Fruit fly (Drosophila melanogaster) whole organism, wandering third instar larva: ENCODE results near the gene CG32536.

Experiments
- Abd-B ChIP-seq: fragments of >200 bp; optimal IDR thresholded peaks from 2 replicates; lab custom pipeline; 2017; ENCODE audit warnings: missing biosample characterization, missing genetic modification characterization
- CG32264 ChIP-seq: fragments of 200-800 bp; sonication (Bioruptor generic); optimal IDR thresholded peaks from 2 replicates; lab custom pipeline; 2016; ENCODE audit warnings: missing biosample characterization, missing genetic modification characterization
- CG9705 ChIP-seq: fragments of 200-800 bp; sonication (Bioruptor generic); optimal IDR thresholded peaks from 2 replicates; lab custom pipeline; 2018; ENCODE audit warnings: missing biosample characterization, mild to moderate bottlenecking, missing genetic modification characterization
- CrebA ChIP-seq: fragments of 200-800 bp; sonication (Bioruptor generic); optimal IDR thresholded peaks from 2 replicates; lab custom pipeline; 2016; ENCODE audit warnings: missing biosample characterization, mild to moderate bottlenecking, missing genetic modification characterization, borderline replicate concordance
- Dfd ChIP-seq: fragments of >200 bp; optimal IDR thresholded peaks from 2 replicates; lab custom pipeline; 2017; ENCODE audit warnings: missing biosample characterization, missing genetic modification characterization
- Dif ChIP-seq: fragments of 200-275, 200-300 bp; sonication (Bioruptor generic); optimal IDR thresholded peaks from 2 replicates; lab custom pipeline; 2018; ENCODE audit warnings: missing biosample characterization, missing genetic modification characterization; ENCODE audit not compliant: partially characterized antibody
- GATAd ChIP-seq: sonication (Bioruptor generic); optimal IDR thresholded peaks from 2 replicates; lab custom pipeline; 2016; ENCODE audit warnings: missing biosample characterization, missing genetic modification characterization
- HLH106 ChIP-seq: fragments of 200-800 bp; optimal IDR thresholded peaks from 3 replicates; lab custom pipeline; 2019; ENCODE audit warnings: missing biosample characterization, mild to moderate bottlenecking, missing genetic modification characterization, moderate library complexity
- Hnf4 ChIP-seq: fragments of 200-800 bp; sonication (Bioruptor generic); optimal IDR thresholded peaks from 2 replicates; lab custom pipeline; 2016; ENCODE audit warnings: missing biosample characterization, mild to moderate bottlenecking, missing genetic modification characterization
- Hr78 ChIP-seq: fragments of >200 bp; optimal IDR thresholded peaks from 2 replicates; lab custom pipeline; 2017; ENCODE audit warnings: missing biosample characterization, missing genetic modification characterization
- Hr83 ChIP-seq: fragments of 200-300 bp; sonication (Bioruptor generic); optimal IDR thresholded peaks from 2 replicates; lab custom pipeline; 2016; ENCODE audit warnings: missing biosample characterization, mild to moderate bottlenecking, missing genetic modification characterization, moderate library complexity; ENCODE audit not compliant: poor library complexity, severe bottlenecking
- Jra ChIP-seq: sonication (Bioruptor generic); optimal IDR thresholded peaks from 2 replicates; lab custom pipeline; 2016; ENCODE audit warnings: missing biosample characterization, missing genetic modification characterization
- Mio ChIP-seq: sonication (Bioruptor generic); optimal IDR thresholded peaks from 2 replicates; lab custom pipeline; 2016; ENCODE audit warnings: missing biosample characterization, missing genetic modification characterization
- Myc ChIP-seq: fragments of >200 bp; optimal IDR thresholded peaks from 2 replicates; lab custom pipeline; 2017
- N ChIP-seq: fragments of >200 bp; optimal IDR thresholded peaks from 2 replicates; lab custom pipeline; 2018; ENCODE audit warnings: missing biosample characterization, missing external identifiers, missing genetic modification characterization
- OdsH ChIP-seq: fragments of 200-800 bp; sonication (Bioruptor generic); optimal IDR thresholded peaks from 2 replicates; lab custom pipeline; 2016; ENCODE audit warnings: missing biosample characterization, mild to moderate bottlenecking, missing genetic modification characterization
- Rel ChIP-seq, 2 experiments: fragments of 200-800 bp; sonication (Bioruptor generic) in 1 of 2; optimal IDR thresholded peaks; 2 replicates in 1 of 2; 3 replicates in 1 of 2; lab custom pipeline; 2016 to 2019; ENCODE audit warnings: mild to moderate bottlenecking in 2 of 2, missing biosample characterization in 2 of 2, missing genetic modification characterization in 2 of 2, moderate library complexity in 1 of 2
- Sp1 ChIP-seq: fragments of 200-800 bp; sonication (Bioruptor generic); optimal IDR thresholded peaks from 3 replicates; lab custom pipeline; 2019; ENCODE audit warnings: missing biosample characterization, mild to moderate bottlenecking, missing genetic modification characterization, moderate library complexity
- Vsx2 ChIP-seq: fragments of 200-300, 225-300 bp; sonication (Bioruptor generic); optimal IDR thresholded peaks from 2 replicates; lab custom pipeline; 2018; ENCODE audit warnings: missing biosample characterization, missing genetic modification characterization; ENCODE audit not compliant: partially characterized antibody
- br ChIP-seq: fragments of 200-800 bp; sonication (Bioruptor generic); optimal IDR thresholded peaks from 2 replicates; lab custom pipeline; 2016; ENCODE audit warnings: missing biosample characterization, missing genetic modification characterization
- brk ChIP-seq: fragments of 200-800 bp; sonication (Bioruptor generic); optimal IDR thresholded peaks from 2 replicates; lab custom pipeline; 2016; ENCODE audit warnings: missing biosample characterization, mild to moderate bottlenecking, missing genetic modification characterization
- dl ChIP-seq, 2 experiments: fragments of 175-275, 200-275 bp in 1 of 2; fragments of 200-275 bp in 1 of 2; sonication (Bioruptor generic); optimal IDR thresholded peaks; lab custom pipeline; 2018; ENCODE audit warnings: mild to moderate bottlenecking in 2 of 2, missing biosample characterization in 2 of 2, missing genetic modification characterization in 2 of 2, moderate library complexity in 2 of 2; ENCODE audit not compliant: partially characterized antibody in 2 of 2, insufficient read depth in 1 of 2
- dmrt93B ChIP-seq: fragments of 200-800 bp; sonication (Bioruptor generic); optimal IDR thresholded peaks from 2 replicates; lab custom pipeline; 2018; ENCODE audit warnings: missing biosample characterization, mild to moderate bottlenecking, missing genetic modification characterization
- dsf ChIP-seq: sonication (Bioruptor generic); optimal IDR thresholded peaks from 2 replicates; lab custom pipeline; 2016; ENCODE audit warnings: missing biosample characterization, missing genetic modification characterization, borderline replicate concordance
- ey ChIP-seq: fragments of 200-800 bp; sonication (Bioruptor generic); optimal IDR thresholded peaks from 2 replicates; lab custom pipeline; 2016; ENCODE audit warnings: missing biosample characterization, missing genetic modification characterization
- foxo ChIP-seq, 2 experiments: fragments of 200-800 bp; sonication (Bioruptor generic); optimal IDR thresholded peaks; 2 replicates in 1 of 2; 3 replicates in 1 of 2; lab custom pipeline; 2016 to 2017; ENCODE audit warnings: missing biosample characterization in 2 of 2, missing genetic modification characterization in 2 of 2
- fru ChIP-seq: fragments of 200-800 bp; sonication (Bioruptor generic); optimal IDR thresholded peaks from 3 replicates; lab custom pipeline; 2016; ENCODE audit warnings: missing biosample characterization, mild to moderate bottlenecking, missing genetic modification characterization
- h ChIP-seq: fragments of 200-800 bp; sonication (Bioruptor generic); optimal IDR thresholded peaks from 3 replicates; lab custom pipeline; 2016; ENCODE audit warnings: missing biosample characterization, mild to moderate bottlenecking, missing genetic modification characterization
- jim ChIP-seq: fragments of 175-275, 200-325 bp; sonication (Bioruptor generic); optimal IDR thresholded peaks from 2 replicates; lab custom pipeline; 2016; ENCODE audit warnings: missing biosample characterization, mild to moderate bottlenecking, missing genetic modification characterization
- lola ChIP-seq: fragments of >200 bp; optimal IDR thresholded peaks from 2 replicates; lab custom pipeline; 2017; ENCODE audit warnings: missing biosample characterization, missing genetic modification characterization
- pan ChIP-seq: fragments of >200 bp; optimal IDR thresholded peaks from 2 replicates; lab custom pipeline; 2017
- psq ChIP-seq: fragments of 200-800 bp; sonication (Bioruptor generic); optimal IDR thresholded peaks from 3 replicates; lab custom pipeline; 2017; ENCODE audit warnings: missing biosample characterization, mild to moderate bottlenecking, missing genetic modification characterization, moderate library complexity
- rgr ChIP-seq: fragments of 200-800 bp; sonication (Bioruptor generic); optimal IDR thresholded peaks from 3 replicates; lab custom pipeline; 2016; ENCODE audit warnings: missing biosample characterization, mild to moderate bottlenecking, missing genetic modification characterization
- sage ChIP-seq: fragments of 200-800 bp; sonication (Bioruptor generic); optimal IDR thresholded peaks from 2 replicates; lab custom pipeline; 2016; ENCODE audit warnings: missing biosample characterization, mild to moderate bottlenecking, missing genetic modification characterization
- sv ChIP-seq: fragments of 200-800 bp; sonication (Bioruptor generic); optimal IDR thresholded peaks from 3 replicates; lab custom pipeline; 2016; ENCODE audit warnings: missing biosample characterization, missing genetic modification characterization
- tai ChIP-seq: sonication (Bioruptor generic); optimal IDR thresholded peaks from 2 replicates; lab custom pipeline; 2016; ENCODE audit warnings: missing biosample characterization, missing genetic modification characterization
- usp ChIP-seq: fragments of >200 bp; optimal IDR thresholded peaks from 2 replicates; lab custom pipeline; 2017; ENCODE audit warnings: missing biosample characterization, missing genetic modification characterization
- woc ChIP-seq: sonication (Bioruptor generic); optimal IDR thresholded peaks from 2 replicates; lab custom pipeline; 2016; ENCODE audit warnings: missing biosample characterization, mild to moderate bottlenecking, missing genetic modification characterization

CG32536 gene

dm6 chrX:19298785-19299114 lies 22.1 kb upstream of the CG32536 start (continued):
- TF ChIP-seq N (GFP tag; lab: Kevin White, UChicago) = no peak

dm6 chrX:19297899-19298784 lies 21.4 kb upstream of the CG32536 start, which contains the start of gene CG8034:
CG8034 (minus strand) TSS chrX:19298162.
- TF ChIP-seq sv (GFP tag; lab: Kevin White, UChicago) (peak; percentile 91), Mio (GFP tag; lab: Kevin White, UChicago) (peak; percentile 80), foxo (GFP tag; optimal IDR thresholded peaks at IDR 0.05; lab: Kevin White, UChicago) (peak; percentile 82 to 97), Vsx2 (peak; percentile 34), CrebA (GFP tag; lab: Kevin White, UChicago) (peak; percentile 89), br (peak; percentile 97), woc (GFP tag; lab: Kevin White, UChicago) (peak; percentile 96), Hr83 (GFP tag; lab: Kevin White, UChicago) (peak; percentile 12), psq (GFP tag; lab: Kevin White, UChicago) (peak; percentile 96), Myc (lab: Kevin White, UChicago) (no peak), dmrt93B (peak; percentile 97), tai (GFP tag; lab: Kevin White, UChicago) (peak; percentile 82), jim (no peak), OdsH (GFP tag; lab: Kevin White, UChicago) (peak; percentile 96), ey (GFP tag; lab: Kevin White, UChicago) (peak; percentile 98), fru (peak; percentile 98), pan (lab: Kevin White, UChicago) (no peak), Dfd (GFP tag; lab: Kevin White, UChicago) (peak; percentile 96), h (GFP tag; lab: Kevin White, UChicago) (peak; percentile 98), lola (GFP tag; lab: Kevin White, UChicago) (no peak), CG9705 (peak; percentile 98), Rel (GFP tag; optimal IDR thresholded peaks at IDR 0.05; lab: Kevin White, UChicago) (peak; percentile 52), Rel (tag; optimal IDR thresholded peaks at IDR 0.05; lab: Kevin White, UChicago) (peak; percentile 86), brk (peak; percentile 87), Sp1 (peak; percentile 98), rgr (peak; percentile 97), Dif (GFP tag; lab: Kevin White, UChicago) (peak; percentile 83), Hr78 (GFP tag; lab: Kevin White, UChicago) (no peak), Abd-B (GFP tag; lab: Kevin White, UChicago) (no peak), N (GFP tag; lab: Kevin White, UChicago) (peak; percentile 22), GATAd (GFP tag; lab: Kevin White, UChicago) (peak; percentile 57), Jra (peak; percentile 86), Hnf4 (GFP tag; lab: Kevin White, UChicago) (peak; percentile 93), dl (GFP tag; optimal IDR thresholded peaks at IDR 0.05; lab: Kevin White, UChicago; ENCODE audit: insufficient read depth in 1 of 2, partially characterized antibody in 2 of 2) (peak in 1 of 2 experiments; percentile 37), usp (GFP tag; lab: Kevin White, UChicago) (no peak), sage (GFP tag; lab: Kevin White, UChicago) (peak; percentile 91), HLH106 (peak; percentile 99), CG32264 (GFP tag; lab: Kevin White, UChicago) (peak; percentile 91), dsf (GFP tag; lab: Kevin White, UChicago) (peak; percentile 74)
- TF ChIP-seq, all 38 proteins: peak for 31
